Worm (Caenorhabditis elegans): Measurements from ENCODE around the gene tbcc-1.

DNA sequence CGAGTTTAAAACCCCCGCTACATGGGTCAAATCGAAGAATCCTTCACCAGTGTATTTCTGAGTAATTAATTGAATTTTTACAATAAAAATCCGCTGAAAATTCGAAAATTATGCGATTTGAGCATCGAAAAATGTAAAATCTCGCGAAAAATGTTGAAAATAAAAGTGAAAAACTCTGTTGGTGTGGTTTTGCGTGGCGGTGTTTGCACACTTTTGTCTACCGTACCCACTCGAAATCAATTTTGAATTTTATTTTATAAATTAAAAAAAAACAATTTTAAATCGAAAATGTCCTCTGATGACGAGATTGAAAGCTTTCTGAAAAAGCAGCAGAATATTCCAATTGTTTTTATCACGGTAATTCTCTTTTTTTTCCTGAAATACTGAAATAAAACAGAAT lies 7.4 kb upstream of the tbcc-1 start, which contains the start of gene Y71H2AM.6:
- no peak for TF ChIP-seq ztf-11 (tag; optimal IDR thresholded peaks at IDR 0.05)
- no peak for TF ChIP-seq flh-1 (GFP tag; optimal IDR thresholded peaks at IDR 0.05)
- peak; percentile 98 for TF ChIP-seq lsy-2 (tag; optimal IDR thresholded peaks at IDR 0.05)
